Worm (Caenorhabditis elegans): ENCODE measurements around the gene srbc-34.

Gene srbc-34

DNA sequence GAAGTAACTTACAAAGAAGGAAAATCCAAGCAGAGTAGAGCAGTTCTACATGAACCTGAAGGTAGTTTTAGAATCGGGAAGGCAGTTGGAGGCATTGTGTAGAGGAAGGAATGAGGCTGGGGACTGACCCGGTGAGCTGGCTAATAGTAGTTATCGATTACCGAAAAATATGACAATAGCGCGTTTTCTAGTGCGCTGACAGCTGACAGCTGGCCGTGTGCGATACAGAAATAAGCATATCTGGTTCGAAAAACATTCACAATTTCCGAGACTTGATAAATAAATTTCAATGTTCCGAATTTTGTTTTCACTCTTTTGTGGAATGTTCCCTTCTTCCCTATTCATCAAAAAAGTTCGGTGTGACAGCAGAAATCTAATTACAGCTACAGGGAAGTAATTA is at the start of gene srbc-34, which contains the start of gene fbxb-59:
Gene srbc-34, plus strand, starts transcription at position 233 of the 400 bp plus-strand sequence.
Gene fbxb-59, minus strand, starts transcription at position 101 of the 400 bp plus-strand sequence.
- TF ChIP-seq nhr-42 (GFP tag; IDR thresholded peaks at IDR 0.05) (no peak), mxl-3 (GFP tag; optimal IDR thresholded peaks at IDR 0.05) (no peak), tra-1 (GFP tag; IDR thresholded peaks at IDR 0.05) (no peak), mes-2 (tag; optimal IDR thresholded peaks at IDR 0.05; ENCODE audit: poor library complexity, severe bottlenecking) (no peak), madf-5 (GFP tag; IDR thresholded peaks at IDR 0.05) (no peak), ceh-62 (tag; optimal IDR thresholded peaks at IDR 0.05) (no peak), T26A8.4 (GFP tag; IDR thresholded peaks at IDR 0.05) (no peak), nhr-237 (tag; optimal IDR thresholded peaks at IDR 0.05) (no peak), set-16 (GFP tag; IDR thresholded peaks at IDR 0.05) (no peak), lin-1 (GFP tag; IDR thresholded peaks at IDR 0.05) (no peak), egl-43 (GFP tag; IDR thresholded peaks at IDR 0.05) (no peak), nhr-102 (tag; optimal IDR thresholded peaks at IDR 0.05) (no peak), lin-39 (tag; optimal IDR thresholded peaks at IDR 0.05) (no peak), zip-11 (GFP tag; IDR thresholded peaks at IDR 0.05) (no peak), ZK337.2 (GFP tag; IDR thresholded peaks at IDR 0.05) (no peak), ztf-11 (tag; optimal IDR thresholded peaks at IDR 0.05) (no peak), ztf-7 (tag; optimal IDR thresholded peaks at IDR 0.05) (no peak)

DNA sequence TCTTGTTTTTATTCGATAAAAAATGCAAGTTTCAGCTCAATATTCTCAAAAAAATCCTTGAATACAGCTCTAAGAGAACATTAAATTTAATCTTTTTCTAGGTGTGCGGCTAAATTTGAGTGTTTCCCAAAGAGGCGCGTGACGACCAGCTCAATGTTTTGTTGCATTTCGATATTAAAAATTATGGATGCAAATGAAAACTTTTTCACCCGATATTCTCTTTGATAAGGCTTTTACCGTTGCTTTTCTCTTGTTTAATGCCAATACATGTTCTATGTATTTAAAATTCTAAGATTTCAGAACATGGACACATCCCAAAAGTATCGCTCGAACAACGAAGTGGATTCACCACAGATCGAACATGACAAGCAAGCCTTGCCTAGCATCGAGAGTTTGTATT is 47.9 kb upstream of the srbc-34 start, which contains the start of gene F19B2.6:
Gene F19B2.6, plus strand, starts transcription at position 301 of the 400 bp plus-strand sequence.
- TF ChIP-seq F37D6.2 (tag; optimal IDR thresholded peaks at IDR 0.05) (no peak), hlh-11 (tag; optimal IDR thresholded peaks at IDR 0.05) (no peak), vab-7 (GFP tag; IDR thresholded peaks at IDR 0.05) (no peak), hif-1 (tag; optimal IDR thresholded peaks at IDR 0.05) (no peak), zip-11 (GFP tag; IDR thresholded peaks at IDR 0.05) (no peak)

DNA sequence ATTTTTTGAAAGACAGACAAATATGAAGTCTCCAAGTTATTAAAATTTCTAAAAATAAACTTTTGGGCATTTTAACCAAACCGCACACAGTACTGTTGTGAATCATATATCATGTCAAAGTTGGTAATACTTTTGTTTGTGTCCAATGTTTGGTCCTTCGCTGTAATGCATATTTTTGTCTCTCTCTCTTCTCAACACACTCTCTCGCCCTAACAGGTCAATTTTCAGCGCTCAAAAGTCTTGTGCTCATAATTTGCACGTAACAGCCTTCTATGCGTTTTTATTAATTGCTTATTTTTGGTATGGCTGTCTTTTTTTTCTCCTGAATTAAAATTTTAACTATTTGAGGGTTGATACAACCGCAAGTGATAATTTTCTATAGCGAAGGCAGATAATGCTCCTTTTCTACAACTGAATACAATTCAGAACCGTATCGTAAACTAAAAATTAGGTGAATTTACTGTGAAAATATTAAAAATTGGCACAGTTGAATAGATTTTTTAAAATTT is 44.3 kb upstream of the srbc-34 start:
- TF ChIP-seq jun-1 (tag; optimal IDR thresholded peaks at IDR 0.05) (peak; percentile 11), ztf-11 (tag; optimal IDR thresholded peaks at IDR 0.05) (no peak), aha-1 (tag) (peak; percentile 79), unc-62 (GFP tag; optimal IDR thresholded peaks at IDR 0.05 in 1 of 2) (peak in 1 of 2 experiments; percentile 56), unc-62 (tag; optimal IDR thresholded peaks at IDR 0.05) (no peak), hif-1 (tag; optimal IDR thresholded peaks at IDR 0.05) (peak in 1 of 2 experiments; percentile 76), dmd-8 (GFP tag; IDR thresholded peaks at IDR 0.05) (0 out of 2 replicates have a peak, but pooled peaks have one; percentile 14), nhr-48 (tag; optimal IDR thresholded peaks at IDR 0.05) (peak; percentile 44), nhr-102 (tag; optimal IDR thresholded peaks at IDR 0.05) (peak; percentile 33), madf-9 (GFP tag; conservative IDR thresholded peaks at IDR 0.05) (no peak), nhr-42 (GFP tag; IDR thresholded peaks at IDR 0.05) (0 out of 2 replicates have a peak, but pooled peaks have one; percentile 40)

ce11 chrV:20162290-20163104 is 43.6 kb upstream of the srbc-34 start:
- 0 out of 2 replicates have a peak, but pooled peaks have one; percentile 2 for TF ChIP-seq F44E2.7 (GFP tag; IDR thresholded peaks at IDR 0.05)
- TF ChIP-seq nhr-111 (GFP tag; optimal IDR thresholded peaks at IDR 0.05), result no peak
- no peak for TF ChIP-seq dmd-8 (GFP tag; IDR thresholded peaks at IDR 0.05)
- TF ChIP-seq Y105C5A.15 (GFP tag; IDR thresholded peaks at IDR 0.05), result 0 out of 2 replicates have a peak, but pooled peaks have one; percentile 4
- peak; percentile 60; the same call in 1 of the 2 replicates for TF ChIP-seq pha-4 (GFP tag; IDR thresholded peaks at IDR 0.05)
- TF ChIP-seq pha-4 (tag; optimal IDR thresholded peaks at IDR 0.05), result no peak
- no peak for TF ChIP-seq lin-1 (GFP tag; IDR thresholded peaks at IDR 0.05)
- no peak for TF ChIP-seq zip-11 (GFP tag; IDR thresholded peaks at IDR 0.05)
- TF ChIP-seq ceh-82 (tag; optimal IDR thresholded peaks at IDR 0.05), result no peak
- no peak for TF ChIP-seq pqm-1 (tag; optimal IDR thresholded peaks at IDR 0.05)
- no peak for TF ChIP-seq daf-12 (tag; optimal IDR thresholded peaks at IDR 0.05)
- TF ChIP-seq F10B5.3 (tag; optimal IDR thresholded peaks at IDR 0.05), result no peak
- no peak for TF ChIP-seq R02D3.7 (tag; optimal IDR thresholded peaks at IDR 0.05)
- TF ChIP-seq nhr-10 (tag; optimal IDR thresholded peaks at IDR 0.05), result no peak
- TF ChIP-seq gei-8 (GFP tag; optimal IDR thresholded peaks at IDR 0.05), result no peak
- no peak; the same call in 1 of the 2 replicates for TF ChIP-seq saeg-2 (GFP tag; IDR thresholded peaks at IDR 0.05)
- TF ChIP-seq ceh-32 (tag; optimal IDR thresholded peaks at IDR 0.05; ENCODE audit: poor library complexity), result no peak
- TF ChIP-seq fkh-10 (GFP tag; optimal IDR thresholded peaks at IDR 0.05), result no peak
- no peak for TF ChIP-seq skn-1 (tag; optimal IDR thresholded peaks at IDR 0.05)
- peak in 1 of 2 experiments; percentile 50 for TF ChIP-seq lsy-2 (tag; optimal IDR thresholded peaks at IDR 0.05)
